Fruit fly (Drosophila melanogaster) whole organism, wandering third instar larva: ENCODE data around the gene Pfdn6.

ENCODE experiments used
- CG32264 ChIP-seq: fragments of 200-800 bp; sonication (Bioruptor generic); optimal IDR thresholded peaks from 2 replicates; lab custom pipeline; 2016; ENCODE audit warnings: missing biosample characterization, missing genetic modification characterization
- CG9705 ChIP-seq: fragments of 200-800 bp; sonication (Bioruptor generic); optimal IDR thresholded peaks from 2 replicates; lab custom pipeline; 2018; ENCODE audit warnings: missing biosample characterization, mild to moderate bottlenecking, missing genetic modification characterization
- CrebA ChIP-seq: fragments of 200-800 bp; sonication (Bioruptor generic); optimal IDR thresholded peaks from 2 replicates; lab custom pipeline; 2016; ENCODE audit warnings: missing biosample characterization, mild to moderate bottlenecking, missing genetic modification characterization, borderline replicate concordance
- Dif ChIP-seq: fragments of 200-275, 200-300 bp; sonication (Bioruptor generic); optimal IDR thresholded peaks from 2 replicates; lab custom pipeline; 2018; ENCODE audit warnings: missing biosample characterization, missing genetic modification characterization; ENCODE audit not compliant: partially characterized antibody
- GATAd ChIP-seq: sonication (Bioruptor generic); optimal IDR thresholded peaks from 2 replicates; lab custom pipeline; 2016; ENCODE audit warnings: missing biosample characterization, missing genetic modification characterization
- HLH106 ChIP-seq: fragments of 200-800 bp; optimal IDR thresholded peaks from 3 replicates; lab custom pipeline; 2019; ENCODE audit warnings: missing biosample characterization, mild to moderate bottlenecking, missing genetic modification characterization, moderate library complexity
- Hnf4 ChIP-seq: fragments of 200-800 bp; sonication (Bioruptor generic); optimal IDR thresholded peaks from 2 replicates; lab custom pipeline; 2016; ENCODE audit warnings: missing biosample characterization, mild to moderate bottlenecking, missing genetic modification characterization
- Hr78 ChIP-seq: fragments of >200 bp; optimal IDR thresholded peaks from 2 replicates; lab custom pipeline; 2017; ENCODE audit warnings: missing biosample characterization, missing genetic modification characterization
- Hr83 ChIP-seq: fragments of 200-300 bp; sonication (Bioruptor generic); optimal IDR thresholded peaks from 2 replicates; lab custom pipeline; 2016; ENCODE audit warnings: missing biosample characterization, mild to moderate bottlenecking, missing genetic modification characterization, moderate library complexity; ENCODE audit not compliant: poor library complexity, severe bottlenecking
- Jra ChIP-seq: sonication (Bioruptor generic); optimal IDR thresholded peaks from 2 replicates; lab custom pipeline; 2016; ENCODE audit warnings: missing biosample characterization, missing genetic modification characterization
- Mio ChIP-seq: sonication (Bioruptor generic); optimal IDR thresholded peaks from 2 replicates; lab custom pipeline; 2016; ENCODE audit warnings: missing biosample characterization, missing genetic modification characterization
- Myc ChIP-seq: fragments of >200 bp; optimal IDR thresholded peaks from 2 replicates; lab custom pipeline; 2017
- N ChIP-seq: fragments of >200 bp; optimal IDR thresholded peaks from 2 replicates; lab custom pipeline; 2018; ENCODE audit warnings: missing biosample characterization, missing external identifiers, missing genetic modification characterization
- OdsH ChIP-seq: fragments of 200-800 bp; sonication (Bioruptor generic); optimal IDR thresholded peaks from 2 replicates; lab custom pipeline; 2016; ENCODE audit warnings: missing biosample characterization, mild to moderate bottlenecking, missing genetic modification characterization
- Rel ChIP-seq, 2 experiments: fragments of 200-800 bp; sonication (Bioruptor generic) in 1 of 2; optimal IDR thresholded peaks; 2 replicates in 1 of 2; 3 replicates in 1 of 2; lab custom pipeline; 2016 to 2019; ENCODE audit warnings: mild to moderate bottlenecking in 2 of 2, missing biosample characterization in 2 of 2, missing genetic modification characterization in 2 of 2, moderate library complexity in 1 of 2
- Sp1 ChIP-seq: fragments of 200-800 bp; sonication (Bioruptor generic); optimal IDR thresholded peaks from 3 replicates; lab custom pipeline; 2019; ENCODE audit warnings: missing biosample characterization, mild to moderate bottlenecking, missing genetic modification characterization, moderate library complexity
- br ChIP-seq: fragments of 200-800 bp; sonication (Bioruptor generic); optimal IDR thresholded peaks from 2 replicates; lab custom pipeline; 2016; ENCODE audit warnings: missing biosample characterization, missing genetic modification characterization
- brk ChIP-seq: fragments of 200-800 bp; sonication (Bioruptor generic); optimal IDR thresholded peaks from 2 replicates; lab custom pipeline; 2016; ENCODE audit warnings: missing biosample characterization, mild to moderate bottlenecking, missing genetic modification characterization
- dl ChIP-seq, 2 experiments: fragments of 175-275, 200-275 bp in 1 of 2; fragments of 200-275 bp in 1 of 2; sonication (Bioruptor generic); optimal IDR thresholded peaks; lab custom pipeline; 2018; ENCODE audit warnings: mild to moderate bottlenecking in 2 of 2, missing biosample characterization in 2 of 2, missing genetic modification characterization in 2 of 2, moderate library complexity in 2 of 2; ENCODE audit not compliant: partially characterized antibody in 2 of 2, insufficient read depth in 1 of 2
- dmrt93B ChIP-seq: fragments of 200-800 bp; sonication (Bioruptor generic); optimal IDR thresholded peaks from 2 replicates; lab custom pipeline; 2018; ENCODE audit warnings: missing biosample characterization, mild to moderate bottlenecking, missing genetic modification characterization
- ey ChIP-seq: fragments of 200-800 bp; sonication (Bioruptor generic); optimal IDR thresholded peaks from 2 replicates; lab custom pipeline; 2016; ENCODE audit warnings: missing biosample characterization, missing genetic modification characterization
- foxo ChIP-seq, 2 experiments: fragments of 200-800 bp; sonication (Bioruptor generic); optimal IDR thresholded peaks; 2 replicates in 1 of 2; 3 replicates in 1 of 2; lab custom pipeline; 2016 to 2017; ENCODE audit warnings: missing biosample characterization in 2 of 2, missing genetic modification characterization in 2 of 2
- fru ChIP-seq: fragments of 200-800 bp; sonication (Bioruptor generic); optimal IDR thresholded peaks from 3 replicates; lab custom pipeline; 2016; ENCODE audit warnings: missing biosample characterization, mild to moderate bottlenecking, missing genetic modification characterization
- h ChIP-seq: fragments of 200-800 bp; sonication (Bioruptor generic); optimal IDR thresholded peaks from 3 replicates; lab custom pipeline; 2016; ENCODE audit warnings: missing biosample characterization, mild to moderate bottlenecking, missing genetic modification characterization
- jim ChIP-seq: fragments of 175-275, 200-325 bp; sonication (Bioruptor generic); optimal IDR thresholded peaks from 2 replicates; lab custom pipeline; 2016; ENCODE audit warnings: missing biosample characterization, mild to moderate bottlenecking, missing genetic modification characterization
- psq ChIP-seq: fragments of 200-800 bp; sonication (Bioruptor generic); optimal IDR thresholded peaks from 3 replicates; lab custom pipeline; 2017; ENCODE audit warnings: missing biosample characterization, mild to moderate bottlenecking, missing genetic modification characterization, moderate library complexity
- rgr ChIP-seq: fragments of 200-800 bp; sonication (Bioruptor generic); optimal IDR thresholded peaks from 3 replicates; lab custom pipeline; 2016; ENCODE audit warnings: missing biosample characterization, mild to moderate bottlenecking, missing genetic modification characterization
- sv ChIP-seq: fragments of 200-800 bp; sonication (Bioruptor generic); optimal IDR thresholded peaks from 3 replicates; lab custom pipeline; 2016; ENCODE audit warnings: missing biosample characterization, missing genetic modification characterization
- tai ChIP-seq: sonication (Bioruptor generic); optimal IDR thresholded peaks from 2 replicates; lab custom pipeline; 2016; ENCODE audit warnings: missing biosample characterization, missing genetic modification characterization
- woc ChIP-seq: sonication (Bioruptor generic); optimal IDR thresholded peaks from 2 replicates; lab custom pipeline; 2016; ENCODE audit warnings: missing biosample characterization, mild to moderate bottlenecking, missing genetic modification characterization

Pfdn6 gene

dm6 chr3L:19906780-19907705 lies 16.4 kb upstream of the Pfdn6 start:
- peak; percentile 53 for TF ChIP-seq OdsH (GFP tag; lab: Kevin White, UChicago)
- peak; percentile 64 for TF ChIP-seq Hr83 (GFP tag; lab: Kevin White, UChicago)
- peak; percentile 33 for TF ChIP-seq br
- peak; percentile 10 for TF ChIP-seq fru (GFP tag; lab: Kevin White, UChicago)
- TF ChIP-seq Dif, result peak; percentile 4
- TF ChIP-seq foxo (GFP tag; optimal IDR thresholded peaks at IDR 0.05; lab: Kevin White, UChicago), result peak in 1 of 2 experiments; percentile 19
- no peak for TF ChIP-seq brk (GFP tag; lab: Kevin White, UChicago)
- no peak for TF ChIP-seq sv
- peak; percentile 14 for TF ChIP-seq psq (GFP tag; lab: Kevin White, UChicago)
- no peak for TF ChIP-seq dmrt93B
- TF ChIP-seq tai, result no peak
- no peak for TF ChIP-seq Hr78 (GFP tag; lab: Kevin White, UChicago)
- TF ChIP-seq GATAd (GFP tag; lab: Kevin White, UChicago), result no peak
- TF ChIP-seq dl (GFP tag; optimal IDR thresholded peaks at IDR 0.05; lab: Kevin White, UChicago; ENCODE audit: insufficient read depth in 1 of 2, partially characterized antibody in 2 of 2), result peak in 1 of 2 experiments; percentile 55
- TF ChIP-seq Sp1 (GFP tag; lab: Kevin White, UChicago), result peak; percentile 22
- no peak for TF ChIP-seq CG32264 (GFP tag; lab: Kevin White, UChicago)
- TF ChIP-seq HLH106 (tag; lab: Kevin White, UChicago), result peak; percentile 34
- peak; percentile 41 for TF ChIP-seq rgr (GFP tag; lab: Kevin White, UChicago)
- no peak for TF ChIP-seq Mio
- TF ChIP-seq h (GFP tag; lab: Kevin White, UChicago), result peak; percentile 64
- TF ChIP-seq woc (GFP tag; lab: Kevin White, UChicago), result no peak
- no peak for TF ChIP-seq CG9705
- peak; percentile 25 for TF ChIP-seq Hnf4 (GFP tag; lab: Kevin White, UChicago)
- peak; percentile 44 for TF ChIP-seq Rel (GFP tag; optimal IDR thresholded peaks at IDR 0.05; lab: Kevin White, UChicago)
- peak; percentile 84 for TF ChIP-seq Rel (tag; optimal IDR thresholded peaks at IDR 0.05; lab: Kevin White, UChicago)

- TF ChIP-seq Rel (GFP tag; optimal IDR thresholded peaks at IDR 0.05; lab: Kevin White, UChicago) (no peak), Rel (tag; optimal IDR thresholded peaks at IDR 0.05; lab: Kevin White, UChicago) (no peak), jim (GFP tag; lab: Kevin White, UChicago) (no peak), ey (GFP tag; lab: Kevin White, UChicago) (no peak), Sp1 (GFP tag; lab: Kevin White, UChicago) (no peak), CG32264 (GFP tag; lab: Kevin White, UChicago) (no peak), Dif (no peak), Hr78 (GFP tag; lab: Kevin White, UChicago) (no peak), br (no peak), Hr83 (GFP tag; lab: Kevin White, UChicago) (no peak), N (GFP tag; lab: Kevin White, UChicago) (no peak), woc (GFP tag; lab: Kevin White, UChicago) (no peak), Hnf4 (GFP tag; lab: Kevin White, UChicago) (no peak), CrebA (no peak), GATAd (GFP tag; lab: Kevin White, UChicago) (no peak), dmrt93B (no peak)
Observed at dm6 chr3L:19907706-19908070, 15.8 kb upstream of the Pfdn6 start.

- TF ChIP-seq dl (GFP tag; optimal IDR thresholded peaks at IDR 0.05; lab: Kevin White, UChicago; ENCODE audit: insufficient read depth in 1 of 2, partially characterized antibody in 2 of 2) (peak in 1 of 2 experiments; percentile 48), h (GFP tag; lab: Kevin White, UChicago) (peak; percentile 75), N (GFP tag; lab: Kevin White, UChicago) (peak; percentile 20), Dif (peak; percentile 58), fru (GFP tag; lab: Kevin White, UChicago) (peak; percentile 17), Jra (GFP tag; lab: Kevin White, UChicago) (no peak), psq (GFP tag; lab: Kevin White, UChicago) (peak; percentile 11), Myc (lab: Kevin White, UChicago) (no peak), Rel (GFP tag; optimal IDR thresholded peaks at IDR 0.05; lab: Kevin White, UChicago) (no peak), Rel (tag; optimal IDR thresholded peaks at IDR 0.05; lab: Kevin White, UChicago) (peak; percentile 86), foxo (GFP tag; optimal IDR thresholded peaks at IDR 0.05; lab: Kevin White, UChicago) (peak in 1 of 2 experiments; percentile 14), woc (GFP tag; lab: Kevin White, UChicago) (peak; percentile 32), ey (GFP tag; lab: Kevin White, UChicago) (no peak)
Observed at dm6 chr3L:19908201-19909127, 15.0 kb upstream of the Pfdn6 start.
